Fruit fly (Drosophila melanogaster) Kc167 (cell line): ENCODE data around the gene Pph13.

Source experiments
- Myc ChIP-seq: fragments of >200 bp; optimal IDR thresholded peaks from 2 replicates; lab custom pipeline; 2017; ENCODE audit warnings: missing external identifiers
- Sin3A ChIP-seq: fragments of >200 bp; optimal IDR thresholded peaks from 2 replicates; lab custom pipeline; 2018; ENCODE audit warnings: missing external identifiers
- h ChIP-seq: fragments of >200 bp; optimal IDR thresholded peaks from 3 replicates; lab custom pipeline; 2018; ENCODE audit warnings: missing external identifiers
- insv ChIP-seq: fragments of >200 bp; optimal IDR thresholded peaks from 3 replicates; lab custom pipeline; 2018; ENCODE audit warnings: missing external identifiers
- psq ChIP-seq: fragments of >200 bp; optimal IDR thresholded peaks from 2 replicates; lab custom pipeline; 2017; ENCODE audit warnings: missing external identifiers
- ttk ChIP-seq: sonication (Bioruptor generic); optimal IDR thresholded peaks from 2 replicates; lab custom pipeline; 2017; ENCODE audit warnings: missing external identifiers

The Pph13 gene

dm6 chr2L:577186-577585, at the start of gene Pph13:
Gene Pph13 (plus strand): TSS chr2L:577486.
- TF ChIP-seq ttk (no peak), insv (no peak), Myc (lab: Kevin White, UChicago) (no peak), Sin3A (lab: Kevin White, UChicago) (no peak), h (lab: Kevin White, UChicago) (no peak), psq (no peak)

dm6 chr2L:527689-528088, 49.6 kb upstream of the Pph13 start:
- no peak for TF ChIP-seq psq
- TF ChIP-seq Sin3A (lab: Kevin White, UChicago), result no peak
- TF ChIP-seq h (lab: Kevin White, UChicago), result no peak
- no peak for TF ChIP-seq ttk
- TF ChIP-seq insv, result no peak
- TF ChIP-seq Myc (lab: Kevin White, UChicago), result no peak

dm6 chr2L:530245-530644, 47.0 kb upstream of the Pph13 start:
- TF ChIP-seq h (lab: Kevin White, UChicago), result no peak
- no peak for TF ChIP-seq Sin3A (lab: Kevin White, UChicago)
- TF ChIP-seq ttk, result no peak
- no peak for TF ChIP-seq insv
- no peak for TF ChIP-seq psq
- TF ChIP-seq Myc (lab: Kevin White, UChicago), result no peak

DNA sequence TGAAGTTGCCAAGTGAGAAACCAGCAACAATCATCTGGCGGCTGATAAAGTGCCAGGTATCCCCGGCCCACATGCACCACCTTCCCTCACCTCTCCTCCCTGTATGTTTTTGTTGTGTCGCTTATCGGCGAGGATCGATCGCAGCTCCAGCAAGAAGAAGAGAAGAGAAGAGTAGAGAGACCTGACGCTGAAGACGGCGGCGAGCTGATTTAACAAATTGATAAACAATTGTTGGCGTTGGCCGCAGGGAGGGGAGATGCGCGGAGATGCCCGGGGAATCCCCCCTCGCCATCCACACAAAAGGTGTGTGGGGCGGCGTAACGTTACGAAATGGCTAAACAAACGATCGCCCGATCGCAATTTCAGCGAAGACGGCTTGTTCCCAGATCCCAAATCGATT, 43.6 kb upstream of the Pph13 start:
- TF ChIP-seq insv (no peak), ttk (no peak), psq (no peak), h (lab: Kevin White, UChicago) (no peak), Sin3A (lab: Kevin White, UChicago) (no peak), Myc (lab: Kevin White, UChicago) (no peak)

DNA sequence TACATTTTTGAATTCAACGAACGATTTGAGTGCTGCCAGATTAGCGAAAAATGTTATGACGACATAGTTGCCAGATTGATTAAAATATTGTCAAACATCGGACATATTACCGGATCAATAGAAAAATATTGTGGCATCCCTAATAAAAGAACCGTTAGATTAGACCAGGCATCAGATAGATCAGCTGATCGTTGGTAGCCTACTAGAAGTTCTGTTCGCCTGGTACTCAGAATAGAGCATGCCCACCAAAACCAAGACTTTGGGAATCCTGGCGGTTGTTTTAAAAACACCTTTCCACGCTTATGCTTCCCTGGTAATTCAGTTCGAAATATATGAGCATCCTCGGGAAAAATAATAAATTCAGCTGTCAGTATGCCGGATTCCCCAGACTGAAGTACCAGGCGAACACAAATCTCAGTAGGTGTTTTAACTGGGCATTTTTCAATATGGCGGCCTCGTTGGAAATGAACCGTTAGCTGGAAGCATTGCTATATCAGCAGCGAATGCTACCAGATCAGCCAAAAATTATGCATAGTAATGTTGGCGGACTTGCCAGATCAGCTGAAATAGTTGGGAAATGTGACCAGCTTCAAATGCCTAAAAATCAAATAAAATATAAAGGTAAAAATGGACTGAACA, 36.6 kb upstream of the Pph13 start:
- TF ChIP-seq h (lab: Kevin White, UChicago) (no peak), Sin3A (lab: Kevin White, UChicago) (no peak), psq (no peak), Myc (lab: Kevin White, UChicago) (no peak), ttk (no peak), insv (no peak)

- no peak for TF ChIP-seq ttk
- no peak for TF ChIP-seq h (lab: Kevin White, UChicago)
- TF ChIP-seq insv, result no peak
- no peak for TF ChIP-seq Myc (lab: Kevin White, UChicago)
- TF ChIP-seq psq, result no peak
- TF ChIP-seq Sin3A (lab: Kevin White, UChicago), result no peak
These were observed 34.8 kb upstream of the Pph13 start, which contains the start of gene lwr for dm6 chr2L:542338-542967. Gene lwr (minus strand): TSS chr2L:542580.

dm6 chr2L:543799-544198, 33.5 kb upstream of the Pph13 start:
- no peak for TF ChIP-seq h (lab: Kevin White, UChicago)
- peak; percentile 97 for TF ChIP-seq ttk

DNA sequence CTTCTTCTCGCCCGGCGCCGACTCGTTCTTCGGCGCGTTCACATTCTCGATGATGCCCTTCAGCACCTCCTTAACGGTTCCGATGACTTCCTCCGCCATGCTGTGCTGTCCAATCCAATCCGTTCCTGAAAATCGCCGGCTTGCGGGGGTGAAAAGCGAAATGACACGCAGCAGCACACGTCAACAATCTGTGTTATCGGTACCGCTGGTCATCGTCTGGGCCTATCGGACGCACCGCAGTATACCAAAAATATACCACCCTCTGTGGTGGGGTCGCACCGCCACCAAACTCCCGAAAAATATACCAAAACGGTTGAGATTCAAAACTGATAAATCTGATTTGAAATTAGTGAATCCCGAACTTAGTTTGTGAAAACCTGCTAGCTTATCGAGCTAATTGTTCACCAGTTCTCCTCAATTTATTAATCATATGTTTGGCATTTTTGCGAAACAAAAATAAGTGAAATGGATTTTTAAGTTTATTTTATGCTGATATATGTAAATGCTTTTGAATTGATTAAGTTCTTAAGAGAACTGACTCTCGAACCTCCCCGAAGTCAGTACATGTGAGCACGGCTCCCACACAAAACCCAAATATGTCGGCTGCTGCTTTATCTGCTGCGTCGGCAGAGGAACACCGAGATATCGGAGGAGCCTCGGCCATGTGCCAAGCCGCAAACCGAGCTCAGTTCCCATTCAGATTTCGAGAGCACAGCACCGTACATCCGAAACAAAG, 32.7 kb upstream of the Pph13 start, which contains the start of the genes Spp and nAChRbeta3:
Gene Spp (minus strand): TSS at position 210 of the 736 bp plus-strand sequence.
Gene nAChRbeta3 (plus strand): TSS at position 686 of the 736 bp plus-strand sequence.
- TF ChIP-seq ttk (no peak), psq (no peak), Myc (lab: Kevin White, UChicago) (no peak), insv (no peak), Sin3A (lab: Kevin White, UChicago) (no peak), h (lab: Kevin White, UChicago) (no peak)

dm6 chr2L:547978-548377, 29.3 kb upstream of the Pph13 start:
- TF ChIP-seq insv (no peak), ttk (no peak), Myc (lab: Kevin White, UChicago) (no peak), h (lab: Kevin White, UChicago) (no peak), Sin3A (lab: Kevin White, UChicago) (no peak), psq (no peak)

DNA sequence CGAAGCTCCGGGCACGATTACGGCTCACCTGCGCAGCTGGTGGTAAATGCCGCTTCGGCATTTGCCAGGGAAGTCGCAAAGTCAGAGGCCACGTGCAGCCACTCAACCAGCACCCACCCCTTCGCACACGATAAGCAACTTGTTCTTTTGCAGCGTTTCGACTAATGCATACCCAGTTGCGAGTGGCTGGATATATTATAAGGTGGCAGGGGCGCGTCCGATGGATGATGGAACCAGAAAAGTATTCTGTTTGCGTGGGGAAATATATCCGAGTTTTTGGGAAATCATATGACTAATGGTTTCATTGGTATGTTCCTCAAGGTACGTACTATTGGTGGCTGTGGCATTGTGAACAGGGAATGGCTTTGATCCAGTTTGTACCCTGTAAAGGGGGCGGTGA, 27.6 kb upstream of the Pph13 start:
- TF ChIP-seq psq, result no peak
- no peak for TF ChIP-seq ttk
- no peak for TF ChIP-seq insv
- no peak for TF ChIP-seq h (lab: Kevin White, UChicago)
- no peak for TF ChIP-seq Myc (lab: Kevin White, UChicago)
- TF ChIP-seq Sin3A (lab: Kevin White, UChicago), result no peak

dm6 chr2L:552432-552929, 24.8 kb upstream of the Pph13 start, which contains the start of gene Ets21C:
Gene Ets21C (minus strand): TSS chr2L:552923.
- TF ChIP-seq psq (no peak), Sin3A (lab: Kevin White, UChicago) (no peak), h (lab: Kevin White, UChicago) (no peak), insv (peak; percentile 21), ttk (no peak), Myc (lab: Kevin White, UChicago) (no peak)

dm6 chr2L:559311-559710, 18.0 kb upstream of the Pph13 start, which contains the start of gene Tspo:
Gene Tspo (plus strand): TSS chr2L:559612.
- no peak for TF ChIP-seq h (lab: Kevin White, UChicago)
- TF ChIP-seq Sin3A (lab: Kevin White, UChicago), result no peak
- TF ChIP-seq Myc (lab: Kevin White, UChicago), result no peak
- no peak for TF ChIP-seq insv
- TF ChIP-seq ttk, result no peak
- no peak for TF ChIP-seq psq
